Worm (Caenorhabditis elegans): ENCODE data around the gene tbc-19.

DNA sequence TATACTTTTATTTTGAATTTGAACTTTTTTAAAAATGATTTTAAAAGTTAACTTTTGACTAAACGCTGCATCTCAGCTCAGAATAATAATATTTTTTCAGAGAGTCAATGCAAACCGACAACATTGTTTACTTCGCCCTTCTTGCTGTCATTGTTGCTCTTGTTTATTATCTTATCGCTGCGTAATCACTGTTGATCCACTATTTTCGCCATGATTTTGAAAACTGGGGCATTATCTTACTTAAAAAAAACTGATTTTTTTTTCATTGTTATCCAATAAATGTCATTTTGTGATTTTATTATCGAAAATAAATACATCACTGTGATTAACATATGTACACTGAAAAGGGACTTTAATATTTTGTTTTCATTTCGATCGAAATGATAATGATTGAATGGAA lies 9.6 kb downstream of the tbc-19 start:
- TF ChIP-seq nhr-27 (tag; optimal IDR thresholded peaks at IDR 0.05) (no peak), hlh-12 (tag; optimal IDR thresholded peaks at IDR 0.05) (no peak), die-1 (tag; optimal IDR thresholded peaks at IDR 0.05) (no peak), cebp-2 (GFP tag; IDR thresholded peaks at IDR 0.05) (no peak), snpc-4 (GFP tag; optimal IDR thresholded peaks at IDR 0.05) (no peak), snpc-4 (tag; optimal IDR thresholded peaks at IDR 0.05) (no peak), zfh-2 (GFP tag; conservative IDR thresholded peaks at IDR 0.05) (no peak), akir-1 (GFP tag; optimal IDR thresholded peaks at IDR 0.05) (no peak), T26A5.8 (tag; optimal IDR thresholded peaks at IDR 0.05) (no peak), egl-44 (GFP tag; IDR thresholded peaks at IDR 0.05) (no peak), atf-7 (tag; optimal IDR thresholded peaks at IDR 0.05) (no peak), mes-4 (tag; optimal IDR thresholded peaks at IDR 0.05) (no peak), rec-8 (tag; optimal IDR thresholded peaks at IDR 0.05) (no peak), ceh-27 (GFP tag; optimal IDR thresholded peaks at IDR 0.05) (no peak)

Measured in whole organism, young adult.